Worm (Caenorhabditis elegans) whole organism, early embryonic: ENCODE data around the gene ugt-42.

ENCODE experiments used
- B0310.2 ChIP-seq: sonication (generic microtip); optimal IDR thresholded peaks from 2 replicates; lab custom pipeline; 2016; ENCODE audit warnings: mild to moderate bottlenecking, missing genetic modification characterization, missing compliant biosample characterization
- F13C5.2 ChIP-seq: sonication (generic microtip); optimal IDR thresholded peaks from 2 replicates; lab custom pipeline; 2017; ENCODE audit warnings: mild to moderate bottlenecking, missing genetic modification characterization, inconsistent platforms, missing compliant biosample characterization
- aly-1 ChIP-seq: sonication (generic microtip); optimal IDR thresholded peaks from 2 replicates; lab custom pipeline; 2016; ENCODE audit warnings: missing genetic modification characterization, missing compliant biosample characterization
- ama-1 ChIP-seq: fragments of 150-350 bp; optimal IDR thresholded peaks from 2 replicates; lab custom pipeline; 2014
- ceh-13 ChIP-seq: fragments of 200-800 bp; sonication (Bioruptor generic); optimal IDR thresholded peaks from 2 replicates; lab custom pipeline; 2018; ENCODE audit warnings: mild to moderate bottlenecking, missing genetic modification characterization, missing compliant biosample characterization
- ceh-36 ChIP-seq: sonication (generic microtip); optimal IDR thresholded peaks from 2 replicates; lab custom pipeline; 2016; ENCODE audit warnings: missing genetic modification characterization, inconsistent platforms, missing compliant biosample characterization
- ets-7 ChIP-seq: sonication (generic microtip); optimal IDR thresholded peaks from 2 replicates; lab custom pipeline; 2016; ENCODE audit warnings: missing genotype, missing genetic modification characterization, missing compliant biosample characterization
- flt-1 ChIP-seq: fragments of 200-800 bp; sonication (Bioruptor generic); IDR thresholded peaks from 2 replicates; pipeline ENCODE4 v1.3.6; 2022; ENCODE audit warnings: missing genetic modification characterization, missing compliant biosample characterization
- hmbx-1 ChIP-seq: sonication (generic microtip); optimal IDR thresholded peaks from 2 replicates; lab custom pipeline; 2016; ENCODE audit warnings: mild to moderate bottlenecking, missing genetic modification characterization, missing compliant biosample characterization
- hmg-4 ChIP-seq: fragments of 200-800 bp; sonication (Bioruptor generic); optimal IDR thresholded peaks from 2 replicates; lab custom pipeline; 2018; ENCODE audit warnings: mild to moderate bottlenecking, missing genetic modification characterization, missing compliant biosample characterization
- hnd-1 ChIP-seq: sonication (generic microtip); optimal IDR thresholded peaks from 2 replicates; lab custom pipeline; 2016; ENCODE audit warnings: missing genetic modification characterization, missing compliant biosample characterization
- pes-1 ChIP-seq: fragments of 200-800 bp; sonication (Bioruptor generic); IDR thresholded peaks from 2 replicates; pipeline ENCODE4 v1.3.6; 2022; ENCODE audit warnings: missing genetic modification reagents, missing genetic modification characterization, missing compliant biosample characterization
- scrt-1 ChIP-seq: fragments of 200-800 bp; sonication (Bioruptor generic); IDR thresholded peaks from 2 replicates; pipeline ENCODE4 v1.3.6; 2022; ENCODE audit warnings: missing genetic modification characterization, missing compliant biosample characterization
- sea-1 ChIP-seq: fragments of 200-800 bp; sonication (Bioruptor generic); conservative IDR thresholded peaks from 2 replicates; pipeline ENCODE4 v1.3.6; 2022; ENCODE audit warnings: missing genetic modification characterization, missing compliant biosample characterization
- tbx-11 ChIP-seq: fragments of 200-800 bp; sonication (Bioruptor generic); IDR thresholded peaks from 2 replicates; pipeline ENCODE4 v1.3.6; 2022; ENCODE audit warnings: missing genetic modification characterization, missing compliant biosample characterization
- tbx-37 ChIP-seq: fragments of 200-800 bp; sonication (Bioruptor generic); conservative IDR thresholded peaks from 2 replicates; pipeline ENCODE4 v1.3.6; 2022; ENCODE audit warnings: missing genetic modification reagents, missing genetic modification characterization, missing compliant biosample characterization
- tra-4 ChIP-seq: sonication (generic microtip); optimal IDR thresholded peaks from 2 replicates; lab custom pipeline; 2017; ENCODE audit warnings: missing genetic modification characterization, missing compliant biosample characterization

Gene ugt-42

DNA sequence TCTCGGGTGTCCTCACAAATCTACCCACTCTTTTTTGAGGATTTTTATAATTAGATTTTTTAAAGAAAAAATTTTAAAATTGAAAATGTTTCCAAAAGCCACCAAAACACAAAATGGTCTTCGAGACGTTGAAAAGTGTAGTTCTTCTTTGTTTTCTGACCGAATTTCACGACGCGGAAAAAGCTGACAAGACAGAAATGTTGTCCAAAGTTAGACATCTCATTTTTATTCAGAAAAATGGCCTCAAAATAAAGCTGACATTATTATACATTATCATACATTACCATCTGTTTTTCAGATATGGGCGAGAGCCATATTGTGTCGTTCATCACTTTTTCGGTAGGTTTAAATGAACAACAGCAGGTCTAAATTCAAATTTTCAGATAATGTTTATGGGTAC, 32.7 kb downstream of the ugt-42 start, which contains the start of gene srx-22:
Gene srx-22, plus strand, starts transcription at position 301 of the 400 bp plus-strand sequence.
- TF ChIP-seq pes-1 (no peak), scrt-1 (no peak), hmg-4 (no peak), ets-7 (tag; lab: Kevin White, UChicago) (no peak), tbx-11 (no peak), hmbx-1 (no peak), ceh-13 (GFP tag; lab: Kevin White, UChicago) (no peak), hnd-1 (tag; lab: Kevin White, UChicago) (no peak), flt-1 (GFP tag; lab: Robert Waterston, UW) (no peak), ceh-36 (tag; lab: Kevin White, UChicago) (no peak), ama-1 (lab: Kevin White, UChicago) (no peak), B0310.2 (tag; lab: Kevin White, UChicago) (no peak), F13C5.2 (no peak), aly-1 (tag; lab: Kevin White, UChicago) (no peak)

- TF ChIP-seq tra-4 (no peak), ama-1 (lab: Kevin White, UChicago) (no peak), scrt-1 (no peak), hmg-4 (no peak), tbx-11 (no peak), ceh-13 (GFP tag; lab: Kevin White, UChicago) (no peak), hmbx-1 (no peak)
Measured at ce11 chrV:682031-682430, 35.0 kb downstream of the ugt-42 start, which contains the start of gene srx-23. srx-23 (plus strand) TSS chrV:682331.

DNA sequence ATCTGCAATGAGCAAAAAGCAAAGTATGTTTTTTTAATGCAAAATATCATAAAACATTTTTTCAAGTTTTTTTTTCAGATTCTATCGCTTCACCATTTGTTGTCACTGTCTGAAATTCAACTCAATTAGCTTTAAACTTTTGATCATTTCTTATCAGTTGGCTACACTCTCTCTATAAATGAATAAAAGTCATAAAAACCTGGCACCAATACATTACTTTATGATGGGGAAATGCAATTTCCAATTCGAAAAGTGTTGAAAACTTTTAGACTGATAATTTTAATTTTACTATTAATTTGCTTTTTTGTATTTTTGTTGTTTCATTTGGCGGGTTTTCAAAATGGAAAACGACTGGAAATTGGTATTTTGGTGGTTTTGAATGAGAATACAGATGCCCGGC, 36.9 kb downstream of the ugt-42 start, which contains the start of gene F31F4.1:
Gene F31F4.1, plus strand, starts transcription at position 203 of the 400 bp plus-strand sequence.
- no peak for TF ChIP-seq pes-1

DNA sequence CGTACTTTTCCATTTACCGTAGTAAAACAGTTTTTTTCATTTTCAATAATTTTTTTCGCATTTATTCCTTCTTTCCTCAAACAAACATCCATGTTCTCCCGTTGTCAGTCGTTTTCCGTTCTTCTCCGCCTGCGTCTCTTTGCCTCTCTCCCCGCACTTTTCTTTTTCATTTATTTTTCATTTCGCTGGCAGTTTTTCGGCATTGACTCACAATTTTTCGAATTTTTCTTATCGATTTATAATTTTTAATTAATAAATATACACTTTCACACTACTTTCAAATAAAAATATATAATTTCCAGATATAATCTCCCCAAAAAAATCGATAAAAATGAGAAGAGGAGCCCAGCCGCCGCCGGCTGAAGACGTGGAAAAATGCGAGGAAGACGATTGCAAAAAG, 40.4 kb downstream of the ugt-42 start, which contains the start of gene H25P19.1:
Gene H25P19.1, plus strand, starts transcription at position 301 of the 400 bp plus-strand sequence.
- TF ChIP-seq ceh-13 (GFP tag; lab: Kevin White, UChicago) (no peak), tra-4 (no peak), hmbx-1 (no peak), hnd-1 (tag; lab: Kevin White, UChicago) (no peak), tbx-11 (no peak), pes-1 (no peak), ceh-36 (tag; lab: Kevin White, UChicago) (no peak), B0310.2 (tag; lab: Kevin White, UChicago) (no peak), aly-1 (tag; lab: Kevin White, UChicago) (no peak), tbx-37 (GFP tag; lab: Robert Waterston, UW) (no peak), hmg-4 (no peak), scrt-1 (no peak), flt-1 (GFP tag; lab: Robert Waterston, UW) (no peak), sea-1 (GFP tag; lab: Robert Waterston, UW) (no peak), F13C5.2 (no peak), ets-7 (tag; lab: Kevin White, UChicago) (no peak), ama-1 (lab: Kevin White, UChicago) (no peak)

DNA sequence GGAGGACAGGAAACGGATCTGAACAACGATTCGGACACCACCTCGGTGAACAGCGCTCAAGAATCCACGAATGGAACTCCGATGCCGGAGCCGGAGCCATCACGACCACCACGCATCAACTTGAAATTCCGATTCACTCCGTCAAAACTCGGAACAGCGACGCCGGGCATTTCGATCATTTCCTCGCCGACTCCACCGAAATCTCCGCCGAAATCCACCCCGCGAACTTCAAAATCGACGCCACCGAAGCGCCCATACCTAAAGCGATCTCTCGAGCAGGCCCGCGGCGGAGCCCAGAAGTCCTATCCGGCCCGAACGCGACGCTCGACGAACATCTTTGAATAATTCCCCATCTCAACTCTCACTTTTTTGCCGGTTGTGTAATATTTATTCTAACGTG, 42.5 kb downstream of the ugt-42 start:
- TF ChIP-seq tra-4: no peak
- TF ChIP-seq F13C5.2: no peak
- TF ChIP-seq tbx-11: no peak
- TF ChIP-seq B0310.2 (tag; lab: Kevin White, UChicago): no peak
- TF ChIP-seq ceh-13 (GFP tag; lab: Kevin White, UChicago): no peak
- no peak for TF ChIP-seq hnd-1 (tag; lab: Kevin White, UChicago)
- TF ChIP-seq flt-1 (GFP tag; lab: Robert Waterston, UW): no peak
- TF ChIP-seq pes-1: no peak
- no peak for TF ChIP-seq aly-1 (tag; lab: Kevin White, UChicago)
- no peak for TF ChIP-seq hmg-4
- TF ChIP-seq ama-1 (lab: Kevin White, UChicago): no peak
- TF ChIP-seq sea-1 (GFP tag; lab: Robert Waterston, UW): no peak
- no peak for TF ChIP-seq scrt-1
- TF ChIP-seq hmbx-1: no peak

- TF ChIP-seq sea-1 (GFP tag; lab: Robert Waterston, UW): no peak
- TF ChIP-seq pes-1: no peak
- TF ChIP-seq tbx-11: no peak
- TF ChIP-seq scrt-1: no peak
- TF ChIP-seq aly-1 (tag; lab: Kevin White, UChicago): no peak
- TF ChIP-seq hmbx-1: no peak
- TF ChIP-seq B0310.2 (tag; lab: Kevin White, UChicago): no peak
- TF ChIP-seq tra-4: no peak
- TF ChIP-seq ets-7 (tag; lab: Kevin White, UChicago): no peak
- TF ChIP-seq ceh-36 (tag; lab: Kevin White, UChicago): no peak
- TF ChIP-seq ceh-13 (GFP tag; lab: Kevin White, UChicago): no peak
- no peak for TF ChIP-seq hmg-4
- TF ChIP-seq F13C5.2: no peak
- no peak for TF ChIP-seq ama-1 (lab: Kevin White, UChicago)
- no peak for TF ChIP-seq tbx-37 (GFP tag; lab: Robert Waterston, UW)
Measured at ce11 chrV:692720-693422, 45.9 kb downstream of the ugt-42 start, which contains the start of gene srx-4. srx-4 (minus strand) TSS chrV:692770.

- no peak for TF ChIP-seq tra-4
- no peak for TF ChIP-seq tbx-11
- no peak for TF ChIP-seq F13C5.2
Measured at ce11 chrV:694625-695024, 47.6 kb downstream of the ugt-42 start, which contains the start of gene srj-53. srj-53 (minus strand) TSS chrV:694725.

DNA sequence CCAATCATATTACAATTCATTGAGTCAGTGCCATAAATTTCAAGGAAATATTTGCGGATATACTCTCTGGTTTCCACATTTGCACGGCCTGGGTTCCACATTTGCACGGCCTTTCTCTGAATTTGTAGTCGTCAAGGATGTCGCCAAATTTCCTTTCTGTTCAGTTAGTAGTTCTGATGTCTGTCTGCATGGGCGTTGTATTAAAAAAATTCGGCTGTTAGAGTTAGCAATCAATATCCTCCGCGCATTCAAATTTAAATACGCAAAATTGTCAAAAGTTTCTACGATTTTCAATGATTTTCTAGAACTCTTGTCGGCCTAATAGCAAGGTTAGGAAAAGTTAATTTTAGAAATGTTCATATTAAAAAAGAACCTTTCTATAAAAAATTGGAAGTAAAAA, 48.9 kb downstream of the ugt-42 start, which contains the start of gene srj-52:
Gene srj-52, minus strand, starts transcription at position 101 of the 400 bp plus-strand sequence.
- no peak for TF ChIP-seq flt-1 (GFP tag; lab: Robert Waterston, UW)
- no peak for TF ChIP-seq F13C5.2
- no peak for TF ChIP-seq aly-1 (tag; lab: Kevin White, UChicago)
- TF ChIP-seq hnd-1 (tag; lab: Kevin White, UChicago): no peak
